Worm (Caenorhabditis elegans) whole organism, L4/young adult: ENCODE data around the gene bgnt-1.4.

Source experiments
- W03F9.2 ChIP-seq: fragments of 150-350 bp; optimal IDR thresholded peaks from 2 replicates; lab custom pipeline; 2014; ENCODE audit warnings: missing biosample characterization, missing genetic modification characterization
- him-1 ChIP-seq: sonication (generic microtip); optimal IDR thresholded peaks from 2 replicates; lab custom pipeline; 2016; ENCODE audit warnings: missing genotype, missing genetic modification reagents, missing genetic modification characterization, missing compliant biosample characterization

DNA sequence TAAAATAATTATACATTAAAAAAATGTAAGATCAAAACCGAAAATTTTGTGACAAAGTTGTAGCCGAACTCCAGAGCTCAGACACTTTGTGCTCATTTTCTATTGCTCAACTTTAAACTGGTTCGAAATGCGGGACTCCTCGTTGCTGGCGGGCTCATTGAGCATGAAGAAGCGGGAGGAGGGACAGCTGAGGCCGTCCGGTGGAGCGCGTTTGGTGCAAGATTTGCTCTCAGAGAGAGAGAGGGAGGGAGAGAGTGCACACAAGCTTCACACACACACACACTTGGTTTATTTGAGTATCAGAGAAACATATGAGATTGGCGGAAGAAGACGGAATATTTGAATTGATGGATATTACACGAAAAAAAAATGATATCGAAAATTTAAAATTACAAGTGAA, 49.9 kb downstream of the bgnt-1.4 start:
- TF ChIP-seq W03F9.2 (tag; lab: Kevin White, UChicago) (no peak), him-1 (tag; lab: Kevin White, UChicago) (no peak)
